Worm (Caenorhabditis elegans) whole organism, L3 larva: ENCODE data around the gene nhr-168.

Experiments used
- R02D3.7 ChIP-seq: fragments of 150-350 bp; optimal IDR thresholded peaks from 2 replicates; lab custom pipeline; 2014; ENCODE audit warnings: missing biosample characterization, missing genetic modification characterization
- aly-2 ChIP-seq: fragments of 150-350 bp; optimal IDR thresholded peaks from 2 replicates; lab custom pipeline; 2014; ENCODE audit warnings: missing biosample characterization, missing genetic modification characterization
- ama-1 ChIP-seq: fragments of 150-350 bp; optimal IDR thresholded peaks from 2 replicates; lab custom pipeline; 2018
- ceh-16 ChIP-seq: sonication (generic microtip); optimal IDR thresholded peaks from 2 replicates; lab custom pipeline; 2017; ENCODE audit warnings: missing biosample characterization, missing genetic modification characterization
- egl-5 ChIP-seq: fragments of 150-350 bp; optimal IDR thresholded peaks from 2 replicates; lab custom pipeline; 2017; ENCODE audit warnings: missing biosample characterization, missing genetic modification reagents, missing genetic modification characterization, inconsistent platforms
- elt-2 ChIP-seq: sonication (generic microtip); optimal IDR thresholded peaks from 2 replicates; lab custom pipeline; 2016; ENCODE audit warnings: missing genetic modification reagents, mild to moderate bottlenecking, missing genetic modification characterization, missing compliant biosample characterization
- elt-3 ChIP-seq, 3 experiments: fragments of 150-350 bp in 1 of 3; sonication (generic microtip) in 2 of 3; optimal IDR thresholded peaks; 2 replicates in 2 of 3; 4 replicates in 1 of 3; lab custom pipeline; 2014 to 2017; ENCODE audit warnings: missing biosample characterization in 3 of 3, missing genetic modification characterization in 3 of 3
- eor-1 ChIP-seq, 2 experiments: fragments of 150-350 bp; optimal IDR thresholded peaks; 2 replicates each; lab custom pipeline; 2014 to 2018; ENCODE audit warnings: missing biosample characterization in 2 of 2, missing genetic modification characterization in 2 of 2
- fkh-2 ChIP-seq: fragments of 150-350 bp; optimal IDR thresholded peaks from 2 replicates; lab custom pipeline; 2014; ENCODE audit warnings: missing biosample characterization, missing genetic modification reagents, missing genetic modification characterization
- fos-1 ChIP-seq: fragments of 150-350 bp; optimal IDR thresholded peaks from 2 replicates; lab custom pipeline; 2014; ENCODE audit warnings: missing biosample characterization, missing genetic modification characterization
- hmg-11 ChIP-seq: sonication (generic microtip); optimal IDR thresholded peaks from 2 replicates; lab custom pipeline; 2016; ENCODE audit warnings: missing genetic modification characterization, missing compliant biosample characterization
- jun-1 ChIP-seq: fragments of 150-350 bp; optimal IDR thresholded peaks from 2 replicates; lab custom pipeline; 2014; ENCODE audit warnings: missing biosample characterization, missing genetic modification reagents, missing genetic modification characterization
- lin-15B ChIP-seq: fragments of 150-350 bp; optimal IDR thresholded peaks from 2 replicates; lab custom pipeline; 2014; ENCODE audit warnings: missing biosample characterization, missing genetic modification characterization
- lsy-12 ChIP-seq: sonication (generic microtip); optimal IDR thresholded peaks from 2 replicates; lab custom pipeline; 2016; ENCODE audit warnings: mild to moderate bottlenecking, missing genetic modification characterization, missing compliant biosample characterization
- mdl-1 ChIP-seq: fragments of 150-350 bp; optimal IDR thresholded peaks from 2 replicates; lab custom pipeline; 2014; ENCODE audit warnings: missing biosample characterization, missing genetic modification characterization
- mml-1 ChIP-seq: fragments of 150-350 bp; sonication (generic microtip); optimal IDR thresholded peaks from 3 replicates; lab custom pipeline; 2014; ENCODE audit warnings: missing biosample characterization, missing genetic modification characterization
- nfya-1 ChIP-seq: sonication (generic microtip); optimal IDR thresholded peaks from 2 replicates; lab custom pipeline; 2017; ENCODE audit warnings: missing genetic modification characterization, mild to moderate bottlenecking, missing compliant biosample characterization, antibody characterized with exemption, moderate library complexity; ENCODE audit not compliant: insufficient read depth
- nhr-12 ChIP-seq: fragments of 150-350 bp; optimal IDR thresholded peaks from 2 replicates; lab custom pipeline; 2014; ENCODE audit warnings: missing biosample characterization, missing genetic modification characterization
- nhr-23 ChIP-seq: fragments of 150-350 bp; optimal IDR thresholded peaks from 2 replicates; lab custom pipeline; 2014; ENCODE audit warnings: missing biosample characterization, missing genetic modification reagents, missing genetic modification characterization
- nhr-237 ChIP-seq: fragments of 150-350 bp; optimal IDR thresholded peaks from 2 replicates; lab custom pipeline; 2014; ENCODE audit warnings: missing biosample characterization, missing genetic modification characterization
- nhr-43 ChIP-seq: sonication (generic microtip); optimal IDR thresholded peaks from 2 replicates; lab custom pipeline; 2016; ENCODE audit warnings: mild to moderate bottlenecking, missing genetic modification characterization, missing compliant biosample characterization; ENCODE audit not compliant: poor library complexity, severe bottlenecking
- nhr-76 ChIP-seq: fragments of 150-350 bp; sonication (generic microtip); optimal IDR thresholded peaks from 5 replicates; lab custom pipeline; 2014; ENCODE audit warnings: missing biosample characterization, missing genetic modification characterization
- nhr-77 ChIP-seq: fragments of 150-350 bp; optimal IDR thresholded peaks from 2 replicates; lab custom pipeline; 2014; ENCODE audit warnings: missing biosample characterization, missing genetic modification characterization
- pha-4 ChIP-seq: fragments of 150-350 bp; optimal IDR thresholded peaks from 2 replicates; lab custom pipeline; 2014; ENCODE audit warnings: missing biosample characterization, missing genetic modification reagents, missing genetic modification characterization
- sea-2 ChIP-seq: fragments of 150-350 bp; sonication (generic microtip); optimal IDR thresholded peaks from 4 replicates; lab custom pipeline; 2014; ENCODE audit warnings: missing biosample characterization, missing genetic modification reagents, missing genetic modification characterization
- skn-1 ChIP-seq: fragments of 150-350 bp; optimal IDR thresholded peaks from 2 replicates; lab custom pipeline; 2014; ENCODE audit warnings: missing biosample characterization, missing genetic modification characterization
- tbx-2 ChIP-seq: sonication (generic microtip); optimal IDR thresholded peaks from 2 replicates; lab custom pipeline; 2016; ENCODE audit warnings: mild to moderate bottlenecking, missing genetic modification characterization, missing compliant biosample characterization
- unc-39 ChIP-seq: sonication (generic microtip); optimal IDR thresholded peaks from 4 replicates; lab custom pipeline; 2017; ENCODE audit warnings: missing biosample characterization, missing genetic modification characterization
- unc-62 ChIP-seq: fragments of 150-350 bp; sonication (generic microtip); optimal IDR thresholded peaks from 4 replicates; lab custom pipeline; 2014; ENCODE audit warnings: missing biosample characterization, missing genetic modification reagents, missing genetic modification characterization
- ztf-11 ChIP-seq: fragments of 150-350 bp; optimal IDR thresholded peaks from 2 replicates; lab custom pipeline; 2014; ENCODE audit warnings: missing biosample characterization, missing genetic modification characterization
- ztf-4 ChIP-seq: fragments of 150-350 bp; optimal IDR thresholded peaks from 2 replicates; lab custom pipeline; 2014; ENCODE audit warnings: missing biosample characterization, missing genetic modification characterization

nhr-168 gene

ce11 chrV:13301443-13301842, 32.2 kb downstream of the nhr-168 start, which contains the start of gene ceh-79:
Gene ceh-79, plus strand, starts transcription at chrV:13301833.
- TF ChIP-seq ztf-11 (no peak), elt-2 (tag; lab: Kevin White, UChicago) (peak; percentile 57), unc-39 (tag; lab: Kevin White, UChicago) (no peak), mml-1 (tag; lab: Kevin White, UChicago) (no peak)

ce11 chrV:13300492-13300891, 33.2 kb downstream of the nhr-168 start:
- TF ChIP-seq elt-3 (tag; optimal IDR thresholded peaks at IDR 0.05; lab: Kevin White, UChicago): no peak
- TF ChIP-seq fos-1 (tag; lab: Kevin White, UChicago): no peak
- no peak for TF ChIP-seq nhr-76 (tag; lab: Kevin White, UChicago)
- no peak for TF ChIP-seq lsy-12 (tag; lab: Kevin White, UChicago)
- TF ChIP-seq fkh-2 (tag; lab: Kevin White, UChicago): no peak
- no peak for TF ChIP-seq nfya-1 (tag; lab: Kevin White, UChicago)
- TF ChIP-seq tbx-2 (tag; lab: Kevin White, UChicago): no peak
- TF ChIP-seq jun-1 (tag; lab: Kevin White, UChicago): no peak
- TF ChIP-seq unc-62 (GFP tag; lab: Kevin White, UChicago): no peak
- TF ChIP-seq nhr-12 (tag; lab: Kevin White, UChicago): no peak
- no peak for TF ChIP-seq nhr-23 (tag; lab: Kevin White, UChicago)
- no peak for TF ChIP-seq ceh-16 (tag; lab: Kevin White, UChicago)
- TF ChIP-seq nhr-77 (tag; lab: Kevin White, UChicago): no peak

DNA sequence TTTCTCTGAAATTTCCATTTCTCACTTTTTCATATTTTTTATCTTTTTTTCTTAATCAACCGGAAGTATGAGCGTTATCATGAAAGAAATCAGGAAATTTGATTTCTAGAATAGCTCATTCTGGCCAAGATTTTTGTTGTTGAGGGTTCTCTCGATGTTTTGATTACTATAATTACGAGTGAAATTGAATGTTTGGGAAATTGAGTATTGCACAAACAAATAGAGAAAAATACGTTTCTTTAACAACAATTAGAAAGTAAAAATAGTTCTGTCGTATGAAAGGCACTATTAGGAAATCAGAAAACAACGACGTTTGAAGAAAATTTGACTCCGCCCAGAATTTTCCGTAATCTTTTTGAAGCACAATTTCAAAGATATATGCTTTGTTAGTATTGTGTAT, 34.3 kb downstream of the nhr-168 start:
- TF ChIP-seq fkh-2 (tag; lab: Kevin White, UChicago): no peak
- TF ChIP-seq tbx-2 (tag; lab: Kevin White, UChicago): no peak
- TF ChIP-seq jun-1 (tag; lab: Kevin White, UChicago): no peak
- no peak for TF ChIP-seq unc-39 (tag; lab: Kevin White, UChicago)
- TF ChIP-seq mdl-1 (tag; lab: Kevin White, UChicago): no peak
- TF ChIP-seq elt-3 (tag; optimal IDR thresholded peaks at IDR 0.05; lab: Kevin White, UChicago): no peak
- TF ChIP-seq mml-1 (tag; lab: Kevin White, UChicago): no peak
- TF ChIP-seq aly-2 (tag; lab: Kevin White, UChicago): no peak
- TF ChIP-seq R02D3.7: no peak
- TF ChIP-seq ceh-16 (tag; lab: Kevin White, UChicago): no peak
- TF ChIP-seq ztf-4 (tag; lab: Kevin White, UChicago): no peak
- TF ChIP-seq skn-1 (tag; lab: Kevin White, UChicago): no peak
- no peak for TF ChIP-seq sea-2 (GFP tag; lab: Kevin White, UChicago)
- no peak for TF ChIP-seq ama-1 (lab: Kevin White, UChicago)
- no peak for TF ChIP-seq nhr-23 (tag; lab: Kevin White, UChicago)
- TF ChIP-seq fos-1 (tag; lab: Kevin White, UChicago): no peak
- no peak for TF ChIP-seq egl-5 (tag; lab: Kevin White, UChicago)
- TF ChIP-seq ztf-11: no peak

DNA sequence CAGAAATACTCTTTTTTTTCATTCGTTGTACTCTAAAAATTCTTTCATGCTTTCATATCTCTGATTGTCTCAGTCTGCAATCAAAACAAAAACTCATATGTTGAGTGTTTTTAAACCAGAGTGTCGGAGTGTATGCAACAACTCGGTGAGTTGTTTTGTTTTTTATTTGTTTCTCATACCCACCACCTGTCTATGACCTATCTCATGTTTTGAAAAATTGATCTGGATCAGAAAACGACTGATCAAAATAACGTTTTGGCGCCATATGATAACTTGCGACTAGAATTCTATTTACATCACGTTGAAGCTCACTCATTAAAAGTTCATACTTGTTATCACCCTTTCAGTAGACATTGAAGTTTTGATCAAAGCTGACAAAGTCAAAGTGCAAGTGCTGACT, 35.0 kb downstream of the nhr-168 start:
- no peak for TF ChIP-seq hmg-11
- TF ChIP-seq nhr-237: no peak
- no peak for TF ChIP-seq lsy-12 (tag; lab: Kevin White, UChicago)
- no peak for TF ChIP-seq jun-1 (tag; lab: Kevin White, UChicago)
- TF ChIP-seq skn-1 (tag; lab: Kevin White, UChicago): no peak
- no peak for TF ChIP-seq elt-3 (tag; optimal IDR thresholded peaks at IDR 0.05; lab: Kevin White, UChicago)

DNA sequence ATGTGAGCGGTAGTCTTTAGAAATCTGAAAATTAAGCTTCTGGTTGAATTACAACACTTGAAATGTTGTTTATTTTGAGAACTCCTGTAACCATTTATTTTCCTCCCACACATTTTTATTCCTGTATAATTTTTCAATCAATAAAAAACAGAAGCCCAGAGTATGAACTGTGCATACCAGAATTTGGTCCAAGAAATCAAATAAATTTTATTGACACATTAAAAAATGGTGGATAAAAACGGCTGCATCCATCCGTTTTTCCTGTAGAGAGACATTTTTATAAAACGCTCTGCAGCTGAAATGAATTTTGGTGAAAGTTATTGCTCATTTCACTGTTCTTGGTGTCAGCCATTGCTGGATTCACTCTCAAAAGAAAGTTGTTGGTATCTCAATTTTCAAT, 36.5 kb downstream of the nhr-168 start, which contains the start of gene C26E1.1:
TSS of gene C26E1.1 (plus strand) at position 301 of the 400 bp plus-strand sequence.
- TF ChIP-seq nhr-23 (tag; lab: Kevin White, UChicago) (no peak), mml-1 (tag; lab: Kevin White, UChicago) (no peak), lin-15B (tag; lab: Kevin White, UChicago) (no peak), nfya-1 (tag; lab: Kevin White, UChicago) (no peak), eor-1 (tag; optimal IDR thresholded peaks at IDR 0.05; lab: Kevin White, UChicago) (no peak), pha-4 (no peak), tbx-2 (tag; lab: Kevin White, UChicago) (no peak), egl-5 (tag; lab: Kevin White, UChicago) (no peak), ztf-4 (tag; lab: Kevin White, UChicago) (no peak), elt-2 (tag; lab: Kevin White, UChicago) (no peak), nhr-43 (tag; lab: Kevin White, UChicago) (no peak), hmg-11 (no peak), jun-1 (tag; lab: Kevin White, UChicago) (no peak), skn-1 (tag; lab: Kevin White, UChicago) (no peak)
